Worm (Caenorhabditis elegans): ENCODE data around the gene srw-135.
"Not testable (repeated sequence)": the region's sequence is repeated elsewhere in the genome, so short reads cannot be mapped to it uniquely, and the experiment has no call there.

Gene srw-135

DNA sequence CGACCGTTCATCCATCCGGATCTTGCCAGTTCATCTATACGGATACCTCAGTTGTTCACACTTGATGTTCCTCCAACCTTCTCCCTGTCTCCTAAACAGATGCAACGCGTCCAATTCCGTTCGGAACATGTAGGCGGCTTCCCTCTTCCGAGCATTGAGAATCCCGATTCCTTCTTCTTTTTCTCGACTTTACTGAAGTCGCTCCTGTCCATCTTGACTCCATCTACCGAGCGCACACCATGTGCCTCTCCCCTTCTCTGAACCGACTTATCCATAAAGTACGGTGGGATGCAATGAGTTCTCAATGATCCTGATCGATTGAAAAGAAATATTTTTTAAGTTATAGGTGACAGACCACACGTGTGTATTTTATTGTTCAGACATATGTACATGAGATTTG lies 19.2 kb downstream of the srw-135 start:
- no peak for TF ChIP-seq T22C8.4 (GFP tag; IDR thresholded peaks at IDR 0.05)
- no peak for TF ChIP-seq ref-1 (GFP tag; conservative IDR thresholded peaks at IDR 0.05)
- no peak for TF ChIP-seq ztf-29 (GFP tag; IDR thresholded peaks at IDR 0.05)
- TF ChIP-seq ztf-23 (GFP tag; IDR thresholded peaks at IDR 0.05): no peak
- TF ChIP-seq med-1 (GFP tag; optimal IDR thresholded peaks at IDR 0.05; ENCODE audit: insufficient read depth): no peak
- TF ChIP-seq flt-1 (GFP tag; IDR thresholded peaks at IDR 0.05): no peak
- TF ChIP-seq tab-1 (GFP tag; IDR thresholded peaks at IDR 0.05): no peak
- TF ChIP-seq klf-2 (GFP tag; conservative IDR thresholded peaks at IDR 0.05): no peak
- TF ChIP-seq cog-1 (tag; optimal IDR thresholded peaks at IDR 0.05): no peak

- TF ChIP-seq ref-1 (GFP tag; conservative IDR thresholded peaks at IDR 0.05) (no peak), flt-1 (GFP tag; IDR thresholded peaks at IDR 0.05) (no peak), ztf-23 (GFP tag; IDR thresholded peaks at IDR 0.05) (no peak), tab-1 (GFP tag; IDR thresholded peaks at IDR 0.05) (no peak), cog-1 (tag; optimal IDR thresholded peaks at IDR 0.05) (no peak), med-1 (GFP tag; optimal IDR thresholded peaks at IDR 0.05; ENCODE audit: insufficient read depth) (no peak), klf-2 (GFP tag; conservative IDR thresholded peaks at IDR 0.05) (no peak), ztf-29 (GFP tag; IDR thresholded peaks at IDR 0.05) (no peak)
Observed at ce11 chrV:2991485-2991884, 19.8 kb downstream of the srw-135 start, which contains the start of gene srw-121. Gene srw-121 (minus strand): TSS chrV:2991585.

ce11 chrV:2987407-2987806 lies 23.9 kb downstream of the srw-135 start, which contains the start of gene srh-85:
Gene srh-85 (minus strand): TSS chrV:2987507.
- TF ChIP-seq klf-2 (GFP tag; conservative IDR thresholded peaks at IDR 0.05): no peak
- no peak for TF ChIP-seq ztf-23 (GFP tag; IDR thresholded peaks at IDR 0.05)

DNA sequence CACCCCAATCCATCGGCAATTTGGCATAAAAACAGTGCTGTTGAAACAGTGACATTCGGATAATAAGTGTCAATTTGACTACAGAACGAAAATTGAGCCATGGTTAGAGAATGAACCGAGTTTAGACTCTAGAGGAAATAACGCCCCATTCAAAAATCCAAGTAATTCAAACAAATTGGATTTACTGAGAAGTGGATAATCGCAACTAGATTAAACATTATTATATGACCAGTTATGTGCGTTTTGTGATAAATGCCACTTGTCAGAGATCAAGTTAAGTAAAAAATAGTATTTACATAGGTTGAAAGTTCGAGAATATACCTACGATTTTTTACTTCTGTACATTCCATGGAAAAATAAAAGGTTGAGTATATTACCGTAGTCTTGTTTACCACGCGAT lies 26.0 kb downstream of the srw-135 start, which contains the start of gene srw-139:
Gene srw-139 (minus strand): TSS at position 101 of the 400 bp plus-strand sequence.
- TF ChIP-seq tab-1 (GFP tag; IDR thresholded peaks at IDR 0.05) (no peak), T22C8.4 (GFP tag; IDR thresholded peaks at IDR 0.05) (no peak), klf-2 (GFP tag; conservative IDR thresholded peaks at IDR 0.05) (no peak), flt-1 (GFP tag; IDR thresholded peaks at IDR 0.05) (no peak), ref-1 (GFP tag; conservative IDR thresholded peaks at IDR 0.05) (no peak), med-1 (GFP tag; optimal IDR thresholded peaks at IDR 0.05; ENCODE audit: insufficient read depth) (no peak), ztf-29 (GFP tag; IDR thresholded peaks at IDR 0.05) (no peak), ztf-23 (GFP tag; IDR thresholded peaks at IDR 0.05) (no peak), cog-1 (tag; optimal IDR thresholded peaks at IDR 0.05) (no peak)

- TF ChIP-seq ztf-23 (GFP tag; IDR thresholded peaks at IDR 0.05): no peak
- TF ChIP-seq tab-1 (GFP tag; IDR thresholded peaks at IDR 0.05): no peak
- TF ChIP-seq med-1 (GFP tag; optimal IDR thresholded peaks at IDR 0.05; ENCODE audit: insufficient read depth): no peak
- no peak for TF ChIP-seq klf-2 (GFP tag; conservative IDR thresholded peaks at IDR 0.05)
- no peak for TF ChIP-seq ref-1 (GFP tag; conservative IDR thresholded peaks at IDR 0.05)
- no peak for TF ChIP-seq T22C8.4 (GFP tag; IDR thresholded peaks at IDR 0.05)
- TF ChIP-seq cog-1 (tag; optimal IDR thresholded peaks at IDR 0.05): no peak
- no peak for TF ChIP-seq ztf-29 (GFP tag; IDR thresholded peaks at IDR 0.05)
Observed at ce11 chrV:2983351-2983750, 27.9 kb downstream of the srw-135 start, which contains the start of gene srw-117. Gene srw-117 (minus strand): TSS chrV:2983451.

DNA sequence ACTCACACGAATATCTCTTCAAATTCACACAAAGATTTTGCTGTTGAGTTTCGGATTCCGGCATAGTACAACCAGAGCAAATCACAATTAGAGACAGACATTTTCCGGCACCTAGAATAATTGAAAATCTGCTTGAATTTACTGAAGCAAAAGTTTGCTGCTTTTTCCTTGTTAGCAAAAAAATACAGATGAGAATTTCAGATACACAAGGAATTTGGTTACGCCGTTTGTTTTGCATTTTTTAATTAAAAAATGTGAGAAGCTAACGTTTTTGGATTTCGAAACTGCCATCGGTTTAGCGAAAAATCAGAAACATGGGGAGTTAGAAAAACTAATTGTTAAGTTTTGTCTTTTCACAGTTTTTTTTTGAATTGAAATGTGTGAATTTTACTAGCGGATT lies 31.3 kb downstream of the srw-135 start, which contains the start of gene srw-118:
Gene srw-118 (minus strand): TSS at position 101 of the 400 bp plus-strand sequence.
- no peak for TF ChIP-seq ztf-29 (GFP tag; IDR thresholded peaks at IDR 0.05)
- TF ChIP-seq T22C8.4 (GFP tag; IDR thresholded peaks at IDR 0.05): no peak
- TF ChIP-seq tab-1 (GFP tag; IDR thresholded peaks at IDR 0.05): no peak
- no peak for TF ChIP-seq med-1 (GFP tag; optimal IDR thresholded peaks at IDR 0.05; ENCODE audit: insufficient read depth)
- TF ChIP-seq ztf-23 (GFP tag; IDR thresholded peaks at IDR 0.05): no peak
- TF ChIP-seq flt-1 (GFP tag; IDR thresholded peaks at IDR 0.05): no peak

DNA sequence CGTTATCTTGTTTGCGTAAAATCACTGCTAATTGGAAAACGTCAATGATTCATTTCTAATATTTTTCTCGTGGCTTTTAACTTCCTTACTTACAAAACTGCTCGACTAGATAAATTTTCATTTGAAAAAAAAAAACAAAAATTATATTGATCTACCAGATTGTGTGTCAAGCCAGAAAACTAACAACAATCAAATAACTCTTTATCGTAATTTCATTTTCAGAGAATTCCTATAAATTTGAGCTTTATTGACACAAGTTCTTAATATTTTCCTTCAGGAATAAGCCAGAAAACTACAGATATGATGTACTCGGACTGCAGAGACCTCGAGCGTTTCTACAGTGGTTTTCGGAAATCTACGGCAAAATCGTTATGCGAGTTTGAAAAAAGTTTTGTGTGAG lies 35.0 kb downstream of the srw-135 start, which contains the start of gene srw-124:
Gene srw-124 (plus strand): TSS at position 301 of the 400 bp plus-strand sequence.
- TF ChIP-seq med-1 (GFP tag; optimal IDR thresholded peaks at IDR 0.05; ENCODE audit: insufficient read depth) (no peak), ref-1 (GFP tag; conservative IDR thresholded peaks at IDR 0.05) (no peak), klf-2 (GFP tag; conservative IDR thresholded peaks at IDR 0.05) (no peak), ztf-23 (GFP tag; IDR thresholded peaks at IDR 0.05) (no peak), ztf-29 (GFP tag; IDR thresholded peaks at IDR 0.05) (no peak), flt-1 (GFP tag; IDR thresholded peaks at IDR 0.05) (no peak), T22C8.4 (GFP tag; IDR thresholded peaks at IDR 0.05) (no peak), tab-1 (GFP tag; IDR thresholded peaks at IDR 0.05) (no peak), cog-1 (tag; optimal IDR thresholded peaks at IDR 0.05) (no peak)

DNA sequence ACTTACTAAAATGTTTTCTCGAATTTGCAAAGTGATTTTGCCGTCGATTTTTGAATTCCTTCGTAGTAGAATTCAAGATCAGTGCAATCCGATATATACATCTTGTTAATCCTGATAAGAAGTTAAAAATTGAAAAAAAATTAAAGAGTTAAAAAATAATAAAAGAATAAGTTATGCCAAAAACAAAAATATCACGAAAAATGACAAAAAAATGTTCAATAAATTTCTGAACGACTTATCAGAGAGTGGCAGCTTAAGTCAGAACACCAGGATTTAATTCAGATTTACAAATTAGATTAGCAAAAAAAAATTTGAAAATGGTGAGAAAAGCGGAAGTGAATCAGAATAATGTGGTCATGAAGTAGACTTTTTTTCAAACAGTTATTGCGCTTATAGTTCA lies 36.0 kb downstream of the srw-135 start, which contains the start of gene srw-123:
Gene srw-123 (minus strand): TSS at position 101 of the 400 bp plus-strand sequence.
- not testable (repeated sequence) for TF ChIP-seq ztf-23 (GFP tag; IDR thresholded peaks at IDR 0.05); med-1 (GFP tag; optimal IDR thresholded peaks at IDR 0.05; ENCODE audit: insufficient read depth); tab-1 (GFP tag; IDR thresholded peaks at IDR 0.05)

- TF ChIP-seq T22C8.4 (GFP tag; IDR thresholded peaks at IDR 0.05) (no peak), ztf-29 (GFP tag; IDR thresholded peaks at IDR 0.05) (no peak), ztf-23 (GFP tag; IDR thresholded peaks at IDR 0.05) (no peak), klf-2 (GFP tag; conservative IDR thresholded peaks at IDR 0.05) (no peak), med-1 (GFP tag; optimal IDR thresholded peaks at IDR 0.05; ENCODE audit: insufficient read depth) (no peak), cog-1 (tag; optimal IDR thresholded peaks at IDR 0.05) (no peak), tab-1 (GFP tag; IDR thresholded peaks at IDR 0.05) (no peak), ref-1 (GFP tag; conservative IDR thresholded peaks at IDR 0.05) (no peak), flt-1 (GFP tag; IDR thresholded peaks at IDR 0.05) (no peak)
Observed at ce11 chrV:2971307-2971999, 39.8 kb downstream of the srw-135 start, which contains the start of gene srw-129. Gene srw-129 (plus strand): TSS chrV:2971949.

DNA sequence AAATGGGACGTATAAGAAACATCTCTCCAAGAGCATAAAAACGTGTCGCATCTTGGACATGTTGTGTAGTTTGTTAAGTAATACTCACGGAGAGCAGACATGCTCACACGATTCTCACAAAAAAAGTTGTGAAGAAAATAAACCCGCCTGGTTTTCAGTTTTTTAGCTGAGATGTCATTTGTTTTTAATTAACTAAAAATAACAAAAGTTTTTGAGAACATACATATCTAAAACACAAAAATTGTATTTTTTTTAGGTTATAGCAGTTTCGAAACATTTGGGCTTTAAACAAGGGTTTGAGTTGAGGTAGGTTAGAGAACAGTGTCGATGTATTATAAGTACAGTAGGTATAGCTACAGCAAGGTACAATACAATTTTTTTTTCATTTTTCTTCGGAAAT lies 46.5 kb downstream of the srw-135 start, which contains the start of gene srh-88:
Gene srh-88 (minus strand): TSS at position 101 of the 400 bp plus-strand sequence.
- TF ChIP-seq flt-1 (GFP tag; IDR thresholded peaks at IDR 0.05) (no peak), T22C8.4 (GFP tag; IDR thresholded peaks at IDR 0.05) (no peak), med-1 (GFP tag; optimal IDR thresholded peaks at IDR 0.05; ENCODE audit: insufficient read depth) (no peak), ztf-23 (GFP tag; IDR thresholded peaks at IDR 0.05) (no peak), ztf-29 (GFP tag; IDR thresholded peaks at IDR 0.05) (no peak), ref-1 (GFP tag; conservative IDR thresholded peaks at IDR 0.05) (no peak), tab-1 (GFP tag; IDR thresholded peaks at IDR 0.05) (no peak), klf-2 (GFP tag; conservative IDR thresholded peaks at IDR 0.05) (no peak), cog-1 (tag; optimal IDR thresholded peaks at IDR 0.05) (no peak)

Measured in whole organism, midembryonic.